Fruit fly (Drosophila melanogaster) whole organism, embryonic: ENCODE measurements around the gene CG9130.

ENCODE experiments used
- ATbp ChIP-seq: fragments of 200-800 bp; sonication (Bioruptor generic); optimal IDR thresholded peaks from 2 replicates; lab custom pipeline; 2017; ENCODE audit warnings: missing biosample characterization, mild to moderate bottlenecking, missing genetic modification characterization, missing genetic modification reagents
- Abd-B ChIP-seq: fragments of 200-800 bp; sonication (Bioruptor generic); optimal IDR thresholded peaks from 2 replicates; lab custom pipeline; 2018; ENCODE audit warnings: missing biosample characterization, mild to moderate bottlenecking, missing genetic modification characterization, moderate library complexity
- Atf-2 ChIP-seq: fragments of 200-800 bp; sonication (Bioruptor generic); optimal IDR thresholded peaks from 2 replicates; lab custom pipeline; 2016; ENCODE audit warnings: missing biosample characterization, missing genetic modification characterization
- Atf3 ChIP-seq: fragments of 200-800 bp; sonication (Bioruptor generic); optimal IDR thresholded peaks from 3 replicates; lab custom pipeline; 2016; ENCODE audit warnings: missing biosample characterization, missing genetic modification characterization
- Bgb ChIP-seq: fragments of 200-800 bp; sonication (Bioruptor generic); IDR thresholded peaks from 2 replicates; pipeline ENCODE4 v1.3.6; 2022; ENCODE audit warnings: missing biosample characterization, missing genetic modification characterization; ENCODE audit not compliant: partially characterized antibody
- Bteb2 ChIP-seq: fragments of 200-800 bp; sonication (Bioruptor generic); optimal IDR thresholded peaks from 2 replicates; lab custom pipeline; 2016; ENCODE audit warnings: missing biosample characterization, missing genetic modification characterization
- CG10654 ChIP-seq: fragments of 200-800 bp; sonication (Bioruptor generic); optimal IDR thresholded peaks from 2 replicates; lab custom pipeline; 2016; ENCODE audit warnings: missing biosample characterization, missing genetic modification characterization
- CG11695 ChIP-seq: fragments of 200-800 bp; sonication (Bioruptor generic); IDR thresholded peaks from 3 replicates; pipeline ENCODE4 v1.3.6; 2022; ENCODE audit warnings: missing biosample characterization, missing genetic modification characterization
- CG14014 ChIP-seq: fragments of 200-800 bp; sonication (Bioruptor generic); IDR thresholded peaks from 2 replicates; pipeline ENCODE4 v1.3.6; 2022; ENCODE audit warnings: missing biosample characterization, missing genetic modification characterization
- CG14860 ChIP-seq: fragments of 200-800 bp; sonication (Bioruptor generic); IDR thresholded peaks from 3 replicates; pipeline ENCODE4 v1.3.6; 2022; ENCODE audit warnings: missing biosample characterization, missing genetic modification characterization; ENCODE audit not compliant: partially characterized antibody
- CG15601 ChIP-seq: fragments of 200-800 bp; sonication (Bioruptor generic); optimal IDR thresholded peaks from 3 replicates; lab custom pipeline; 2019; ENCODE audit warnings: missing biosample characterization, mild to moderate bottlenecking, missing genetic modification characterization, moderate library complexity
- CG16813 ChIP-seq: fragments of 200-800 bp; sonication (Bioruptor generic); IDR thresholded peaks from 3 replicates; pipeline ENCODE4 v1.3.6; 2022; ENCODE audit warnings: missing biosample characterization, missing genetic modification characterization; ENCODE audit not compliant: partially characterized antibody
- CG2199 ChIP-seq: fragments of 200-800 bp; sonication (Bioruptor generic); IDR thresholded peaks from 3 replicates; pipeline ENCODE4 v1.3.6; 2022; ENCODE audit warnings: missing biosample characterization, missing genetic modification characterization
- CG30020 ChIP-seq: fragments of 200-800 bp; optimal IDR thresholded peaks from 2 replicates; lab custom pipeline; 2019; ENCODE audit warnings: missing biosample characterization, mild to moderate bottlenecking, missing genetic modification characterization, moderate library complexity
- CG32532 ChIP-seq: fragments of 200-800 bp; sonication (Bioruptor generic); IDR thresholded peaks from 2 replicates; pipeline ENCODE4 v1.3.6; 2022; ENCODE audit warnings: missing biosample characterization, missing genetic modification characterization
- CG4854 ChIP-seq: fragments of 200-800 bp; sonication (Bioruptor generic); optimal IDR thresholded peaks from 2 replicates; lab custom pipeline; 2016; ENCODE audit warnings: missing biosample characterization, missing genetic modification characterization, inconsistent platforms
- CG5180 ChIP-seq: fragments of 200-800 bp; sonication (Bioruptor generic); optimal IDR thresholded peaks from 3 replicates; lab custom pipeline; 2017; ENCODE audit warnings: missing biosample characterization, missing genetic modification characterization, mild to moderate bottlenecking, moderate library complexity, missing genetic modification reagents
- CG5245 ChIP-seq: fragments of 200-800 bp; sonication (Bioruptor generic); optimal IDR thresholded peaks from 3 replicates; lab custom pipeline; 2016; ENCODE audit warnings: missing biosample characterization, missing genetic modification characterization
- CG6854 ChIP-seq: fragments of 200-800 bp; sonication (Bioruptor generic); optimal IDR thresholded peaks from 3 replicates; lab custom pipeline; 2017; ENCODE audit warnings: missing biosample characterization, mild to moderate bottlenecking, missing genetic modification characterization
- CG7556 ChIP-seq: fragments of 200-800 bp; sonication (Bioruptor generic); optimal IDR thresholded peaks from 2 replicates; lab custom pipeline; 2017; ENCODE audit warnings: missing biosample characterization, mild to moderate bottlenecking, missing genetic modification characterization
- CG9609 ChIP-seq: fragments of 200-800 bp; sonication (Bioruptor generic); optimal IDR thresholded peaks from 3 replicates; lab custom pipeline; 2016; ENCODE audit warnings: missing biosample characterization, missing genetic modification characterization
- CG9932 ChIP-seq: fragments of 200-800 bp; sonication (Bioruptor generic); IDR thresholded peaks from 2 replicates; pipeline ENCODE4 v1.3.6; 2022; ENCODE audit warnings: missing biosample characterization, missing genetic modification characterization
- D ChIP-seq, 2 experiments: fragments of 200-800 bp in 1 of 2; fragments of >200 bp in 1 of 2; sonication (Bioruptor generic) in 1 of 2; optimal IDR thresholded peaks; 2 replicates in 1 of 2; 3 replicates in 1 of 2; lab custom pipeline; 2017; ENCODE audit warnings: mild to moderate bottlenecking in 1 of 2, missing biosample characterization in 1 of 2, missing genetic modification characterization in 1 of 2, missing genetic modification reagents in 1 of 2
- Dip2 ChIP-seq: fragments of 200-800 bp; sonication (Bioruptor generic); IDR thresholded peaks from 2 replicates; pipeline ENCODE4 v1.3.6; 2022; ENCODE audit warnings: missing biosample characterization, missing genetic modification characterization
- Doc2 ChIP-seq: fragments of 200-800 bp; sonication (Bioruptor generic); IDR thresholded peaks from 2 replicates; pipeline ENCODE4 v1.3.6; 2022; ENCODE audit warnings: missing biosample characterization, missing genetic modification characterization
- Fer3 ChIP-seq: fragments of 200-800 bp; sonication (Bioruptor generic); optimal IDR thresholded peaks from 2 replicates; lab custom pipeline; 2018; ENCODE audit warnings: missing biosample characterization, mild to moderate bottlenecking, missing genetic modification characterization, moderate library complexity
- GATAe ChIP-seq: fragments of 200-800 bp; sonication (Bioruptor generic); conservative IDR thresholded peaks from 2 replicates; pipeline ENCODE4 v1.3.6; 2022; ENCODE audit warnings: missing biosample characterization, missing genetic modification characterization
- H15 ChIP-seq: fragments of 200-800 bp; sonication (Bioruptor generic); IDR thresholded peaks from 3 replicates; pipeline ENCODE4 v1.3.6; 2022; ENCODE audit warnings: missing biosample characterization, missing genetic modification characterization
- HLH4C ChIP-seq: fragments of 200-800 bp; sonication (Bioruptor generic); IDR thresholded peaks from 3 replicates; pipeline ENCODE4 v1.3.6; 2022; ENCODE audit warnings: missing biosample characterization, missing genetic modification characterization; ENCODE audit not compliant: partially characterized antibody
- Lpt ChIP-seq: fragments of >200 bp; optimal IDR thresholded peaks from 2 replicates; lab custom pipeline; 2018; ENCODE audit warnings: missing biosample characterization, missing genetic modification characterization
- Mad ChIP-seq: fragments of 200-800 bp; sonication (Bioruptor generic); optimal IDR thresholded peaks from 2 replicates; lab custom pipeline; 2016; ENCODE audit warnings: missing biosample characterization, missing genetic modification characterization
- Myb ChIP-seq: fragments of 200-800 bp; sonication (Bioruptor generic); optimal IDR thresholded peaks from 2 replicates; lab custom pipeline; 2016; ENCODE audit warnings: missing biosample characterization, missing genetic modification characterization
- Poxn ChIP-seq: fragments of 200-800 bp; sonication (Bioruptor generic); IDR thresholded peaks from 2 replicates; pipeline ENCODE4 v1.3.6; 2022; ENCODE audit warnings: missing biosample characterization, missing genetic modification characterization
- Rfx ChIP-seq: fragments of 200-800 bp; sonication (Bioruptor generic); IDR thresholded peaks from 2 replicates; pipeline ENCODE4 v1.3.6; 2022; ENCODE audit warnings: missing biosample characterization, missing genetic modification characterization
- Sin3A ChIP-seq: fragments of >200 bp; optimal IDR thresholded peaks from 2 replicates; lab custom pipeline; 2018
- TFAM ChIP-seq: fragments of 200-800 bp; sonication (Bioruptor generic); optimal IDR thresholded peaks from 2 replicates; lab custom pipeline; 2017; ENCODE audit warnings: missing biosample characterization, missing genetic modification characterization, inconsistent platforms
- abd-A ChIP-seq: fragments of 200-800 bp; sonication (Bioruptor generic); optimal IDR thresholded peaks from 3 replicates; lab custom pipeline; 2019; ENCODE audit warnings: missing biosample characterization, mild to moderate bottlenecking, missing genetic modification characterization, moderate library complexity
- bcd ChIP-seq: fragments of 200-800 bp; sonication (Bioruptor generic); optimal IDR thresholded peaks from 2 replicates; lab custom pipeline; 2017; ENCODE audit warnings: missing biosample characterization, mild to moderate bottlenecking, missing genetic modification characterization
- corto ChIP-seq: fragments of 200-800 bp; sonication (Bioruptor generic); optimal IDR thresholded peaks from 2 replicates; lab custom pipeline; 2016; ENCODE audit warnings: missing biosample characterization, mild to moderate bottlenecking, missing genetic modification characterization, moderate library complexity
- dimm ChIP-seq: fragments of 200-800 bp; sonication (Bioruptor generic); IDR thresholded peaks from 2 replicates; pipeline ENCODE4 v1.3.6; 2022; ENCODE audit warnings: missing biosample characterization, missing genetic modification characterization
- fd3F ChIP-seq: fragments of 200-800 bp; sonication (Bioruptor generic); optimal IDR thresholded peaks from 2 replicates; lab custom pipeline; 2018; ENCODE audit warnings: missing biosample characterization, mild to moderate bottlenecking, missing genetic modification characterization, moderate library complexity
- hb ChIP-seq: fragments of 200-800 bp; sonication (Bioruptor generic); IDR thresholded peaks from 3 replicates; pipeline ENCODE4 v1.3.6; 2022; ENCODE audit warnings: missing biosample characterization, missing genetic modification characterization; ENCODE audit not compliant: partially characterized antibody
- maf-S ChIP-seq: fragments of 200-800 bp; sonication (Bioruptor generic); optimal IDR thresholded peaks from 2 replicates; lab custom pipeline; 2016; ENCODE audit warnings: missing biosample characterization, missing genetic modification characterization
- mld ChIP-seq: fragments of 200-800 bp; sonication (Bioruptor generic); IDR thresholded peaks from 3 replicates; pipeline ENCODE4 v1.3.6; 2022; ENCODE audit warnings: missing biosample characterization, missing genetic modification characterization; ENCODE audit not compliant: partially characterized antibody
- stwl ChIP-seq: fragments of 200-800 bp; sonication (Bioruptor generic); optimal IDR thresholded peaks from 3 replicates; lab custom pipeline; 2018; ENCODE audit warnings: missing biosample characterization, mild to moderate bottlenecking, missing genetic modification characterization, moderate library complexity

The CG9130 gene

dm6 chr3L:1204674-1205547 is 46.9 kb upstream of the CG9130 start, which contains the start of gene CG9119 (continued):
- TF ChIP-seq Dip2 (GFP tag; lab: Robert Waterston, UW) (peak; percentile 11; the same call in 1 of the 2 replicates), CG30020 (tag; lab: Kevin White, UChicago) (no peak), CG10654 (GFP tag; lab: Kevin White, UChicago) (peak; percentile 26), Lpt (GFP tag; lab: Kevin White, UChicago) (no peak), CG9609 (GFP tag; lab: Kevin White, UChicago) (peak; percentile 61), TFAM (GFP tag; lab: Kevin White, UChicago) (no peak), Fer3 (peak; percentile 47), CG6854 (GFP tag; lab: Kevin White, UChicago) (no peak), CG11695 (peak; percentile 55; the same call in 2 of the 3 replicates)

dm6 chr3L:1206682-1207421 is 45.0 kb upstream of the CG9130 start, which contains the start of gene LysB:
Gene LysB (plus strand): TSS chr3L:1207371.
- TF ChIP-seq CG11695 (no peak), Doc2 (GFP tag; lab: Robert Waterston, UW) (no peak), Myb (GFP tag; lab: Kevin White, UChicago) (peak; percentile 43), Poxn (GFP tag; lab: Robert Waterston, UW) (no peak), Atf-2 (GFP tag; lab: Kevin White, UChicago) (no peak), GATAe (GFP tag; lab: Robert Waterston, UW) (no peak), stwl (tag; lab: Kevin White, UChicago) (peak; percentile 66), Mad (GFP tag; lab: Kevin White, UChicago) (no peak), CG5245 (no peak), ATbp (no peak), dimm (GFP tag; lab: Robert Waterston, UW) (no peak), H15 (GFP tag; lab: Robert Waterston, UW) (no peak), hb (GFP tag; lab: Robert Waterston, UW) (no peak), CG32532 (GFP tag; lab: Robert Waterston, UW) (no peak), Bgb (GFP tag; lab: Robert Waterston, UW) (peak; percentile 45; the same call in 1 of the 2 replicates), D (optimal IDR thresholded peaks at IDR 0.05; lab: Kevin White, UChicago) (no peak), D (GFP tag; optimal IDR thresholded peaks at IDR 0.05; lab: Kevin White, UChicago) (no peak), maf-S (GFP tag; lab: Kevin White, UChicago) (no peak), fd3F (GFP tag; lab: Kevin White, UChicago) (no peak), CG2199 (GFP tag; lab: Robert Waterston, UW) (peak; percentile 37; the same call in 1 of the 3 replicates), Sin3A (lab: Kevin White, UChicago) (no peak), CG14014 (GFP tag; lab: Robert Waterston, UW) (no peak), bcd (GFP tag; lab: Kevin White, UChicago) (no peak), mld (GFP tag; lab: Robert Waterston, UW) (no peak), CG15601 (tag; lab: Kevin White, UChicago) (peak; percentile 66), CG9932 (no peak), CG14860 (GFP tag; lab: Robert Waterston, UW) (no peak), CG7556 (no peak), CG5180 (no peak), HLH4C (GFP tag; lab: Robert Waterston, UW) (no peak), CG4854 (GFP tag; lab: Kevin White, UChicago) (no peak), Atf3 (no peak), corto (GFP tag; lab: Kevin White, UChicago) (no peak), Rfx (peak; percentile 17; the same call in 1 of the 2 replicates), Bteb2 (no peak), CG16813 (GFP tag; lab: Robert Waterston, UW) (no peak), Abd-B (GFP tag; lab: Kevin White, UChicago) (no peak), abd-A (no peak)
